Worm (Caenorhabditis elegans) whole organism, L4/young adult: ENCODE data around the gene rbm-39.

ENCODE experiments used
- W03F9.2 ChIP-seq: fragments of 150-350 bp; optimal IDR thresholded peaks from 2 replicates; lab custom pipeline; 2014; ENCODE audit warnings: missing biosample characterization, missing genetic modification characterization
- him-1 ChIP-seq: sonication (generic microtip); optimal IDR thresholded peaks from 2 replicates; lab custom pipeline; 2016; ENCODE audit warnings: missing genotype, missing genetic modification reagents, missing genetic modification characterization, missing compliant biosample characterization

- no peak for TF ChIP-seq W03F9.2 (tag; lab: Kevin White, UChicago)
- no peak for TF ChIP-seq him-1 (tag; lab: Kevin White, UChicago)
These were observed 43.3 kb downstream of the rbm-39 start for ce11 chrIV:1055734-1056133.
